Fruit fly (Drosophila melanogaster) whole organism, wandering third instar larva: ENCODE results near the gene CG31274.

Experiments used
- Abd-B ChIP-seq: fragments of >200 bp; optimal IDR thresholded peaks from 2 replicates; lab custom pipeline; 2017; ENCODE audit warnings: missing biosample characterization, missing genetic modification characterization
- CG32264 ChIP-seq: fragments of 200-800 bp; sonication (Bioruptor generic); optimal IDR thresholded peaks from 2 replicates; lab custom pipeline; 2016; ENCODE audit warnings: missing biosample characterization, missing genetic modification characterization
- CG9705 ChIP-seq: fragments of 200-800 bp; sonication (Bioruptor generic); optimal IDR thresholded peaks from 2 replicates; lab custom pipeline; 2018; ENCODE audit warnings: missing biosample characterization, mild to moderate bottlenecking, missing genetic modification characterization
- Dif ChIP-seq: fragments of 200-275, 200-300 bp; sonication (Bioruptor generic); optimal IDR thresholded peaks from 2 replicates; lab custom pipeline; 2018; ENCODE audit warnings: missing biosample characterization, missing genetic modification characterization; ENCODE audit not compliant: partially characterized antibody
- GATAd ChIP-seq: sonication (Bioruptor generic); optimal IDR thresholded peaks from 2 replicates; lab custom pipeline; 2016; ENCODE audit warnings: missing biosample characterization, missing genetic modification characterization
- HLH106 ChIP-seq: fragments of 200-800 bp; optimal IDR thresholded peaks from 3 replicates; lab custom pipeline; 2019; ENCODE audit warnings: missing biosample characterization, mild to moderate bottlenecking, missing genetic modification characterization, moderate library complexity
- Hnf4 ChIP-seq: fragments of 200-800 bp; sonication (Bioruptor generic); optimal IDR thresholded peaks from 2 replicates; lab custom pipeline; 2016; ENCODE audit warnings: missing biosample characterization, mild to moderate bottlenecking, missing genetic modification characterization
- Hr78 ChIP-seq: fragments of >200 bp; optimal IDR thresholded peaks from 2 replicates; lab custom pipeline; 2017; ENCODE audit warnings: missing biosample characterization, missing genetic modification characterization
- Hr83 ChIP-seq: fragments of 200-300 bp; sonication (Bioruptor generic); optimal IDR thresholded peaks from 2 replicates; lab custom pipeline; 2016; ENCODE audit warnings: missing biosample characterization, mild to moderate bottlenecking, missing genetic modification characterization, moderate library complexity; ENCODE audit not compliant: poor library complexity, severe bottlenecking
- Jra ChIP-seq: sonication (Bioruptor generic); optimal IDR thresholded peaks from 2 replicates; lab custom pipeline; 2016; ENCODE audit warnings: missing biosample characterization, missing genetic modification characterization
- Mio ChIP-seq: sonication (Bioruptor generic); optimal IDR thresholded peaks from 2 replicates; lab custom pipeline; 2016; ENCODE audit warnings: missing biosample characterization, missing genetic modification characterization
- Myc ChIP-seq: fragments of >200 bp; optimal IDR thresholded peaks from 2 replicates; lab custom pipeline; 2017
- N ChIP-seq: fragments of >200 bp; optimal IDR thresholded peaks from 2 replicates; lab custom pipeline; 2018; ENCODE audit warnings: missing biosample characterization, missing external identifiers, missing genetic modification characterization
- OdsH ChIP-seq: fragments of 200-800 bp; sonication (Bioruptor generic); optimal IDR thresholded peaks from 2 replicates; lab custom pipeline; 2016; ENCODE audit warnings: missing biosample characterization, mild to moderate bottlenecking, missing genetic modification characterization
- Vsx2 ChIP-seq: fragments of 200-300, 225-300 bp; sonication (Bioruptor generic); optimal IDR thresholded peaks from 2 replicates; lab custom pipeline; 2018; ENCODE audit warnings: missing biosample characterization, missing genetic modification characterization; ENCODE audit not compliant: partially characterized antibody
- br ChIP-seq: fragments of 200-800 bp; sonication (Bioruptor generic); optimal IDR thresholded peaks from 2 replicates; lab custom pipeline; 2016; ENCODE audit warnings: missing biosample characterization, missing genetic modification characterization
- dsf ChIP-seq: sonication (Bioruptor generic); optimal IDR thresholded peaks from 2 replicates; lab custom pipeline; 2016; ENCODE audit warnings: missing biosample characterization, missing genetic modification characterization, borderline replicate concordance
- ey ChIP-seq: fragments of 200-800 bp; sonication (Bioruptor generic); optimal IDR thresholded peaks from 2 replicates; lab custom pipeline; 2016; ENCODE audit warnings: missing biosample characterization, missing genetic modification characterization
- foxo ChIP-seq, 2 experiments: fragments of 200-800 bp; sonication (Bioruptor generic); optimal IDR thresholded peaks; 2 replicates in 1 of 2; 3 replicates in 1 of 2; lab custom pipeline; 2016 to 2017; ENCODE audit warnings: missing biosample characterization in 2 of 2, missing genetic modification characterization in 2 of 2
- fru ChIP-seq: fragments of 200-800 bp; sonication (Bioruptor generic); optimal IDR thresholded peaks from 3 replicates; lab custom pipeline; 2016; ENCODE audit warnings: missing biosample characterization, mild to moderate bottlenecking, missing genetic modification characterization
- h ChIP-seq: fragments of 200-800 bp; sonication (Bioruptor generic); optimal IDR thresholded peaks from 3 replicates; lab custom pipeline; 2016; ENCODE audit warnings: missing biosample characterization, mild to moderate bottlenecking, missing genetic modification characterization
- jim ChIP-seq: fragments of 175-275, 200-325 bp; sonication (Bioruptor generic); optimal IDR thresholded peaks from 2 replicates; lab custom pipeline; 2016; ENCODE audit warnings: missing biosample characterization, mild to moderate bottlenecking, missing genetic modification characterization
- pan ChIP-seq: fragments of >200 bp; optimal IDR thresholded peaks from 2 replicates; lab custom pipeline; 2017
- psq ChIP-seq: fragments of 200-800 bp; sonication (Bioruptor generic); optimal IDR thresholded peaks from 3 replicates; lab custom pipeline; 2017; ENCODE audit warnings: missing biosample characterization, mild to moderate bottlenecking, missing genetic modification characterization, moderate library complexity
- rgr ChIP-seq: fragments of 200-800 bp; sonication (Bioruptor generic); optimal IDR thresholded peaks from 3 replicates; lab custom pipeline; 2016; ENCODE audit warnings: missing biosample characterization, mild to moderate bottlenecking, missing genetic modification characterization
- sv ChIP-seq: fragments of 200-800 bp; sonication (Bioruptor generic); optimal IDR thresholded peaks from 3 replicates; lab custom pipeline; 2016; ENCODE audit warnings: missing biosample characterization, missing genetic modification characterization
- woc ChIP-seq: sonication (Bioruptor generic); optimal IDR thresholded peaks from 2 replicates; lab custom pipeline; 2016; ENCODE audit warnings: missing biosample characterization, mild to moderate bottlenecking, missing genetic modification characterization

CG31274 gene

dm6 chr3R:17035945-17036344 is 43.1 kb downstream of the CG31274 start, which contains the start of gene CG4009:
CG4009 (minus strand) TSS chr3R:17036045.
- no peak for TF ChIP-seq Mio (GFP tag; lab: Kevin White, UChicago)

- TF ChIP-seq CG9705 (no peak), woc (GFP tag; lab: Kevin White, UChicago) (peak; percentile 52), Hnf4 (GFP tag; lab: Kevin White, UChicago) (peak; percentile 11)
Measured at dm6 chr3R:17039993-17040807, 47.4 kb downstream of the CG31274 start, which contains the start of the genes CG18213 and Trm7-32. CG18213 (minus strand) TSS chr3R:17040203. Trm7-32 (plus strand) TSS chr3R:17040682.

- TF ChIP-seq jim (no peak), foxo (GFP tag; optimal IDR thresholded peaks at IDR 0.05; lab: Kevin White, UChicago) (peak in 1 of 2 experiments; percentile 51), ey (no peak), Hr83 (no peak), dsf (GFP tag; lab: Kevin White, UChicago) (peak; percentile 32), Hr78 (GFP tag; lab: Kevin White, UChicago) (no peak), Dif (no peak), rgr (GFP tag; lab: Kevin White, UChicago) (no peak), sv (peak; percentile 25), CG32264 (no peak), HLH106 (tag; lab: Kevin White, UChicago) (peak; percentile 26), Myc (lab: Kevin White, UChicago) (no peak), CG9705 (no peak), GATAd (GFP tag; lab: Kevin White, UChicago) (no peak), Abd-B (no peak), fru (no peak), Vsx2 (GFP tag; lab: Kevin White, UChicago) (no peak), br (GFP tag; lab: Kevin White, UChicago) (no peak), Jra (GFP tag; lab: Kevin White, UChicago) (peak; percentile 77), N (GFP tag; lab: Kevin White, UChicago) (no peak), OdsH (GFP tag; lab: Kevin White, UChicago) (peak; percentile 19), woc (GFP tag; lab: Kevin White, UChicago) (peak; percentile 71), psq (GFP tag; lab: Kevin White, UChicago) (peak; percentile 19)
Measured at dm6 chr3R:17042838-17043569, 50.2 kb downstream of the CG31274 start, which contains the start of the genes bdwf and Patr-1. bdwf (minus strand) TSS chr3R:17043136. Patr-1 (plus strand) TSS chr3R:17043564.

- TF ChIP-seq Mio (GFP tag; lab: Kevin White, UChicago): no peak
- TF ChIP-seq pan (lab: Kevin White, UChicago): no peak
- TF ChIP-seq CG9705: no peak
- TF ChIP-seq Hnf4 (GFP tag; lab: Kevin White, UChicago): no peak
- TF ChIP-seq h (GFP tag; lab: Kevin White, UChicago): no peak
- TF ChIP-seq Hr83: no peak
- TF ChIP-seq rgr (GFP tag; lab: Kevin White, UChicago): no peak
- TF ChIP-seq woc (GFP tag; lab: Kevin White, UChicago): no peak
Measured at dm6 chr3R:17043570-17043923, 50.7 kb downstream of the CG31274 start.
